Fruit fly (Drosophila melanogaster) Kc167 (cell line): ENCODE measurements around the gene CG42638.
"Not testable (repeated sequence)": the region's sequence is repeated elsewhere in the genome, so short reads cannot be mapped to it uniquely, and the experiment has no call there.

Source experiments
- Myc ChIP-seq: fragments of >200 bp; optimal IDR thresholded peaks from 2 replicates; lab custom pipeline; 2017; ENCODE audit warnings: missing external identifiers
- h ChIP-seq: fragments of >200 bp; optimal IDR thresholded peaks from 3 replicates; lab custom pipeline; 2018; ENCODE audit warnings: missing external identifiers
- insv ChIP-seq: fragments of >200 bp; optimal IDR thresholded peaks from 3 replicates; lab custom pipeline; 2018; ENCODE audit warnings: missing external identifiers

DNA sequence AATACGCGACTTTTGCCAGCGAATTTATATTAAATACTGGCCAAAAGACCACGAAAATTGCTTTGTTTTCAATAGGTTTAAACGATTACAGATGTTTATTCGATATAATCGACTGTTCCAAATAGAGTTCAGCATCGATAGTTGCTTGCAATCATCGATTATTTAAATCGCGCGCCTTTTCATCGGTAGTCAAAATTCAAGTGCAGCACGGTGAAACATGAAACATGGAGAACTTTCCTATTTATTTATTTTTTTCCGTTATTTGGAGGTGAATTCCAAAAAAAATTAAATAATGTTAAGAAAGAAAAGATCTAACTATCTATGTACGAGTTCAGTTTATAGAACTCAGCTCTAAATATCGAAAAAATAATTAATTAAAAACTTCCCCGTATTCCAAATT lies at the start of gene CG42638:
- not testable (repeated sequence) for TF ChIP-seq insv (lab: Kevin White, UChicago); Myc; h
